Worm (Caenorhabditis elegans) whole organism, L4 larva: ENCODE measurements around the gene C18A3.10.

ENCODE experiments used
- F26F4.8 ChIP-seq: fragments of 200-800 bp; sonication (Bioruptor generic); conservative IDR thresholded peaks from 2 replicates; pipeline ENCODE4 v1.3.6; 2022; ENCODE audit warnings: missing genetic modification characterization, missing compliant biosample characterization
- F37D6.2 ChIP-seq: sonication (generic microtip); optimal IDR thresholded peaks from 2 replicates; lab custom pipeline; 2016; ENCODE audit warnings: mild to moderate bottlenecking, missing genetic modification characterization, missing compliant biosample characterization
- F44E2.7 ChIP-seq: fragments of 200-800 bp; sonication (Bioruptor generic); IDR thresholded peaks from 2 replicates; pipeline ENCODE4 v2.1.2; 2022; ENCODE audit warnings: missing genetic modification characterization, missing compliant biosample characterization
- T20F7.1 ChIP-seq: fragments of 200-800 bp; sonication (Bioruptor generic); optimal IDR thresholded peaks from 2 replicates; lab custom pipeline; 2018; ENCODE audit warnings: mild to moderate bottlenecking, missing genetic modification characterization, missing compliant biosample characterization
- Y105C5A.15 ChIP-seq: fragments of 200-800 bp; sonication (Bioruptor generic); IDR thresholded peaks from 2 replicates; pipeline ENCODE4 v1.3.6; 2022; ENCODE audit warnings: missing genetic modification characterization, missing compliant biosample characterization
- Y75B8A.6 ChIP-seq: fragments of 200-800 bp; sonication (Bioruptor generic); IDR thresholded peaks from 2 replicates; pipeline ENCODE4 v1.3.6; 2022; ENCODE audit warnings: missing genetic modification reagents, missing genetic modification characterization, missing compliant biosample characterization
- ZK337.2 ChIP-seq: fragments of 200-800 bp; sonication (Bioruptor generic); IDR thresholded peaks from 2 replicates; pipeline ENCODE4 v1.3.6; 2022; ENCODE audit warnings: missing genetic modification reagents, missing genetic modification characterization, missing compliant biosample characterization
- aha-1 ChIP-seq: fragments of 150-350 bp; peaks from one replicate; lab custom pipeline; 2014; ENCODE audit warnings: missing biosample characterization, missing genetic modification characterization
- ama-1 ChIP-seq: fragments of 150-350 bp; optimal IDR thresholded peaks from 2 replicates; lab custom pipeline; 2014; ENCODE audit warnings: inconsistent platforms, mixed read lengths
- ctbp-1 ChIP-seq: fragments of 200-800 bp; sonication (Bioruptor generic); IDR thresholded peaks from 2 replicates; pipeline ENCODE4 v1.3.6; 2022; ENCODE audit warnings: missing genetic modification reagents, missing genetic modification characterization, missing compliant biosample characterization
- dpl-1 ChIP-seq: fragments of 150-350 bp; optimal IDR thresholded peaks from 2 replicates; lab custom pipeline; 2014; ENCODE audit warnings: missing biosample characterization, missing genetic modification reagents, missing genetic modification characterization
- duxl-1 ChIP-seq: sonication (generic microtip); optimal IDR thresholded peaks from 2 replicates; lab custom pipeline; 2016; ENCODE audit warnings: mild to moderate bottlenecking, missing genetic modification characterization, moderate library complexity, missing compliant biosample characterization; ENCODE audit not compliant: poor library complexity
- egl-43 ChIP-seq: fragments of 200-800 bp; sonication (Bioruptor generic); IDR thresholded peaks from 2 replicates; pipeline ENCODE4 v1.3.6; 2022; ENCODE audit warnings: missing genetic modification reagents, missing genetic modification characterization, missing compliant biosample characterization
- fkh-10 ChIP-seq: fragments of 150-350 bp; optimal IDR thresholded peaks from 2 replicates; lab custom pipeline; 2014; ENCODE audit warnings: missing biosample characterization, missing genetic modification reagents, missing genetic modification characterization
- hif-1 ChIP-seq, 2 experiments: sonication (generic microtip); optimal IDR thresholded peaks; 2 replicates each; lab custom pipeline; 2016 to 2017; ENCODE audit warnings: missing compliant biosample characterization in 2 of 2, missing genetic modification characterization in 2 of 2, missing genetic modification reagents in 2 of 2, missing genotype in 2 of 2, mild to moderate bottlenecking in 1 of 2
- hlh-30 ChIP-seq: sonication (generic microtip); optimal IDR thresholded peaks from 2 replicates; lab custom pipeline; 2017; ENCODE audit warnings: antibody characterized with exemption, mild to moderate bottlenecking, missing genetic modification characterization, missing compliant biosample characterization; ENCODE audit not compliant: insufficient read depth
- hmg-1.1 ChIP-seq: fragments of 200-800 bp; sonication (Bioruptor generic); IDR thresholded peaks from 2 replicates; pipeline ENCODE4 v1.3.6; 2022; ENCODE audit warnings: missing genetic modification reagents, missing genetic modification characterization, missing compliant biosample characterization
- lin-13 ChIP-seq: fragments of 150-350 bp; optimal IDR thresholded peaks from 2 replicates; lab custom pipeline; 2014; ENCODE audit warnings: missing biosample characterization, missing genetic modification reagents, missing genetic modification characterization
- lin-15B ChIP-seq: fragments of 150-350 bp; sonication (generic microtip); optimal IDR thresholded peaks from 3 replicates; lab custom pipeline; 2014; ENCODE audit warnings: missing biosample characterization, missing genetic modification characterization
- lin-38 ChIP-seq: fragments of 200-800 bp; sonication (Bioruptor generic); IDR thresholded peaks from 2 replicates; pipeline ENCODE4 v1.3.6; 2022; ENCODE audit warnings: missing genetic modification reagents, missing genetic modification characterization, missing compliant biosample characterization
- lin-39 ChIP-seq: fragments of 150-350 bp; optimal IDR thresholded peaks from 2 replicates; lab custom pipeline; 2014; ENCODE audit warnings: missing biosample characterization, missing genetic modification reagents, missing genetic modification characterization
- lsy-2 ChIP-seq, 2 experiments: fragments of 150-350 bp in 1 of 2; sonication (generic microtip) in 1 of 2; optimal IDR thresholded peaks; 2 replicates each; lab custom pipeline; 2014 to 2017; ENCODE audit warnings: missing biosample characterization in 2 of 2, missing genetic modification characterization in 2 of 2
- nhr-102 ChIP-seq: sonication (generic microtip); optimal IDR thresholded peaks from 2 replicates; lab custom pipeline; 2016; ENCODE audit warnings: mild to moderate bottlenecking, missing genetic modification characterization, moderate library complexity, missing compliant biosample characterization
- nhr-25 ChIP-seq: sonication (generic microtip); optimal IDR thresholded peaks from 2 replicates; lab custom pipeline; 2017; ENCODE audit warnings: missing genetic modification characterization, mild to moderate bottlenecking, missing compliant biosample characterization, antibody characterized with exemption, moderate library complexity, borderline replicate concordance; ENCODE audit not compliant: insufficient read depth
- nhr-77 ChIP-seq: fragments of 150-350 bp; optimal IDR thresholded peaks from 2 replicates; lab custom pipeline; 2014; ENCODE audit warnings: missing biosample characterization, missing genetic modification characterization
- pha-4 ChIP-seq, 2 experiments: fragments of 150-350 bp in 1 of 2; fragments of 200-800 bp in 1 of 2; sonication (Bioruptor generic) in 1 of 2; IDR thresholded peaks in 1 of 2; optimal IDR thresholded peaks in 1 of 2; 2 replicates each; pipeline versions ENCODE4 v1.3.6 to Lab custom; 2014 to 2022; ENCODE audit warnings: missing genetic modification characterization in 2 of 2, missing genetic modification reagents in 2 of 2, missing biosample characterization in 1 of 2, missing compliant biosample characterization in 1 of 2
- php-3 ChIP-seq: fragments of 200-800 bp; sonication (Bioruptor generic); IDR thresholded peaks from 2 replicates; pipeline ENCODE4 v1.3.6; 2022; ENCODE audit warnings: missing genetic modification reagents, missing genetic modification characterization, missing compliant biosample characterization
- pqm-1 ChIP-seq: sonication (generic microtip); optimal IDR thresholded peaks from 2 replicates; lab custom pipeline; 2017; ENCODE audit warnings: missing biosample characterization, missing genetic modification characterization
- tag-97 ChIP-seq: fragments of 200-800 bp; sonication (Bioruptor generic); IDR thresholded peaks from 2 replicates; pipeline ENCODE4 v1.3.6; 2022; ENCODE audit warnings: missing genetic modification characterization, missing compliant biosample characterization
- unc-62 ChIP-seq, 3 experiments: fragments of 150-350 bp in 1 of 3; sonication (generic microtip); optimal IDR thresholded peaks in 2 of 3; peaks in 1 of 3; 1 replicate in 1 of 3; 2 replicates in 2 of 3; lab custom pipeline; 2014 to 2017; ENCODE audit warnings: missing biosample characterization in 3 of 3, missing genetic modification characterization in 3 of 3, missing genetic modification reagents in 3 of 3, missing genotype in 1 of 3
- zag-1 ChIP-seq: fragments of 150-350 bp; optimal IDR thresholded peaks from 2 replicates; lab custom pipeline; 2014; ENCODE audit warnings: missing biosample characterization, missing genetic modification characterization
- zfp-2 ChIP-seq: sonication (generic microtip); optimal IDR thresholded peaks from 2 replicates; lab custom pipeline; 2016; ENCODE audit warnings: mild to moderate bottlenecking, missing genetic modification characterization, missing compliant biosample characterization
- zfp-3 ChIP-seq: fragments of 200-800 bp; sonication (Bioruptor generic); conservative IDR thresholded peaks from 2 replicates; pipeline ENCODE4 v1.3.6; 2022; ENCODE audit warnings: missing genetic modification reagents, missing genetic modification characterization, missing compliant biosample characterization

C18A3.10 gene

ce11 chrII:5697338-5697737 is 18.3 kb downstream of the C18A3.10 start:
- TF ChIP-seq pqm-1 (tag; lab: Kevin White, UChicago), result no peak
- no peak for TF ChIP-seq nhr-102 (tag; lab: Kevin White, UChicago)
- TF ChIP-seq nhr-77, result no peak
- TF ChIP-seq pha-4 (GFP tag; IDR thresholded peaks at IDR 0.05; lab: Robert Waterston, UW), result no peak
- no peak for TF ChIP-seq pha-4 (tag; optimal IDR thresholded peaks at IDR 0.05; lab: Kevin White, UChicago)
- no peak for TF ChIP-seq zag-1 (tag; lab: Kevin White, UChicago)
- TF ChIP-seq dpl-1 (GFP tag; lab: Kevin White, UChicago), result no peak
- no peak for TF ChIP-seq Y75B8A.6
- no peak for TF ChIP-seq lin-15B (tag; lab: Kevin White, UChicago)
- TF ChIP-seq ctbp-1 (GFP tag; lab: Robert Waterston, UW), result no peak
- TF ChIP-seq duxl-1, result no peak
- no peak for TF ChIP-seq T20F7.1
- no peak for TF ChIP-seq lsy-2 (tag; optimal IDR thresholded peaks at IDR 0.05; lab: Kevin White, UChicago)
- TF ChIP-seq aha-1, result peak; percentile 56
- peak in 1 of 2 experiments; percentile 62 for TF ChIP-seq unc-62 (GFP tag; optimal IDR thresholded peaks at IDR 0.05 in 1 of 2; lab: Kevin White, UChicago)
- TF ChIP-seq unc-62 (tag; optimal IDR thresholded peaks at IDR 0.05; lab: Kevin White, UChicago), result no peak
- no peak for TF ChIP-seq ama-1 (lab: Kevin White, UChicago)
- TF ChIP-seq php-3 (GFP tag; lab: Robert Waterston, UW), result no peak
- TF ChIP-seq zfp-3 (GFP tag; lab: Robert Waterston, UW), result no peak
- TF ChIP-seq fkh-10 (GFP tag; lab: Kevin White, UChicago), result no peak

- TF ChIP-seq unc-62 (GFP tag; optimal IDR thresholded peaks at IDR 0.05 in 1 of 2; lab: Kevin White, UChicago), result peak in 1 of 2 experiments; percentile 91
- TF ChIP-seq unc-62 (tag; optimal IDR thresholded peaks at IDR 0.05; lab: Kevin White, UChicago), result no peak
- no peak for TF ChIP-seq F37D6.2
Observed at ce11 chrII:5696218-5696617, 19.4 kb downstream of the C18A3.10 start.

- TF ChIP-seq lin-39 (tag; lab: Kevin White, UChicago), result no peak
- no peak for TF ChIP-seq tag-97 (GFP tag; lab: Robert Waterston, UW)
- TF ChIP-seq lin-13 (GFP tag; lab: Kevin White, UChicago), result no peak
- no peak for TF ChIP-seq php-3 (GFP tag; lab: Robert Waterston, UW)
- TF ChIP-seq nhr-25 (tag; lab: Kevin White, UChicago), result no peak
- no peak for TF ChIP-seq lsy-2 (tag; optimal IDR thresholded peaks at IDR 0.05; lab: Kevin White, UChicago)
- TF ChIP-seq Y105C5A.15 (GFP tag; lab: Robert Waterston, UW), result no peak
- TF ChIP-seq hmg-1.1 (GFP tag; lab: Robert Waterston, UW), result no peak
- no peak for TF ChIP-seq hif-1 (tag; optimal IDR thresholded peaks at IDR 0.05; lab: Kevin White, UChicago)
- no peak for TF ChIP-seq unc-62 (GFP tag; optimal IDR thresholded peaks at IDR 0.05 in 1 of 2; lab: Kevin White, UChicago)
- no peak for TF ChIP-seq unc-62 (tag; optimal IDR thresholded peaks at IDR 0.05; lab: Kevin White, UChicago)
- no peak for TF ChIP-seq zfp-2 (tag; lab: Kevin White, UChicago)
- no peak for TF ChIP-seq F44E2.7
- TF ChIP-seq F26F4.8 (GFP tag; lab: Robert Waterston, UW), result no peak
- no peak for TF ChIP-seq egl-43 (GFP tag; lab: Robert Waterston, UW)
- TF ChIP-seq ZK337.2 (GFP tag; lab: Robert Waterston, UW), result no peak
- no peak for TF ChIP-seq ama-1 (lab: Kevin White, UChicago)
- TF ChIP-seq hlh-30 (tag; lab: Kevin White, UChicago), result no peak
- TF ChIP-seq lin-15B (tag; lab: Kevin White, UChicago), result no peak
- TF ChIP-seq, all 104 proteins: peak for 0
Observed at ce11 chrII:5694798-5695197, 20.8 kb downstream of the C18A3.10 start, which contains the start of gene C25H3.14. TSS of gene C25H3.14 (plus strand) at chrII:5695098.

ce11 chrII:5693893-5694292 is 21.8 kb downstream of the C18A3.10 start, which contains the start of gene C25H3.3:
TSS of gene C25H3.3 (plus strand) at chrII:5694193.
- peak; percentile 77 for TF ChIP-seq aha-1
- no peak for TF ChIP-seq lin-38 (GFP tag; lab: Robert Waterston, UW)
